Worm (Caenorhabditis elegans): ENCODE results near the gene imph-1.

DNA sequence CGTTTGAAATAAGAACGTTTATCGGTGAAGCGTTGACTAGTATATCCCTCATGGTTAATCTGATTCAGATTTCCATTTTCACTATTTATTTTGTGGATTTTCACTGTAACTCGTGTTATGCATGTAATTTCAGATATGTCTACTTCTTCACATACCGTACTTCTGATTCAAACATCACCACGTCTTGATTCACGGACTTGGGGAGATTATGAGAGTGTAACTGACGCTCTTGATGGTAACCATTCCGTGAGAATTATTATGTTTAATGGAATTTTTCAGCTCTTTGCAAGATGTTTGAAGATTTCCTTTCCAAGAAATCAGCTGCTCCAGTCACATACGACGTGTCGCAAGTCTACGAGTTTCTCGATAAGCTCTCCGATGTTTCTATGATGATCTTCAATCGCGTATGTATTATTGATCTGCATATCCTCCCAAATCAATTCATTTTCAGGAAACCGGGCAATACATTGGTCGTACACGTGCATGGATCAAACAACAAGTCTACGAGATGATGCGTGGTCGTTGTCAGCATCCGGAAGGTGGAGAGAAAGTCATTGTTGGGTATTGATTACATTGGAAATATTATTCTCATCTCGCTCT is 39.8 kb downstream of the imph-1 start, which contains the start of gene erh-2:
- no peak for TF ChIP-seq eyg-1 (tag; optimal IDR thresholded peaks at IDR 0.05)
- TF ChIP-seq sdc-2 (tag; optimal IDR thresholded peaks at IDR 0.05) = no peak
- no peak for TF ChIP-seq ceh-48 (tag; optimal IDR thresholded peaks at IDR 0.05)
- no peak for TF ChIP-seq sox-2 (GFP tag; IDR thresholded peaks at IDR 0.05)
- no peak for TF ChIP-seq sox-4 (tag; optimal IDR thresholded peaks at IDR 0.05)
- TF ChIP-seq tbx-2 (tag; optimal IDR thresholded peaks at IDR 0.05) = no peak
- no peak for TF ChIP-seq ceh-18 (tag; optimal IDR thresholded peaks at IDR 0.05)
- no peak for TF ChIP-seq madf-2 (tag; optimal IDR thresholded peaks at IDR 0.05)
- TF ChIP-seq ceh-45 (GFP tag; IDR thresholded peaks at IDR 0.05) = no peak
- TF ChIP-seq unc-42 (tag; optimal IDR thresholded peaks at IDR 0.05) = no peak
- TF ChIP-seq lim-6 (tag; optimal IDR thresholded peaks at IDR 0.05) = no peak
